Worm (Caenorhabditis elegans) whole organism, late embryonic: Measurements from ENCODE around the gene ugt-12.

Source experiments
- Y22D7AL.16 ChIP-seq: sonication (generic microtip); optimal IDR thresholded peaks from 2 replicates; lab custom pipeline; 2016; ENCODE audit warnings: missing genetic modification characterization, missing compliant biosample characterization
- ahr-1 ChIP-seq: sonication (generic microtip); optimal IDR thresholded peaks from 2 replicates; lab custom pipeline; 2016; ENCODE audit warnings: missing genetic modification characterization, missing compliant biosample characterization
- ceh-19 ChIP-seq: fragments of 200-800 bp; sonication (Bioruptor generic); optimal IDR thresholded peaks from 2 replicates; lab custom pipeline; 2018; ENCODE audit warnings: mild to moderate bottlenecking, missing genetic modification characterization, missing compliant biosample characterization
- dmd-4 ChIP-seq: sonication (generic microtip); optimal IDR thresholded peaks from 2 replicates; lab custom pipeline; 2016; ENCODE audit warnings: borderline replicate concordance, missing genetic modification characterization, missing compliant biosample characterization
- elt-2 ChIP-seq: sonication (generic microtip); optimal IDR thresholded peaks from 2 replicates; lab custom pipeline; 2016; ENCODE audit warnings: missing genetic modification reagents, missing genetic modification characterization, missing compliant biosample characterization
- fkh-10 ChIP-seq: fragments of 150-350 bp; optimal IDR thresholded peaks from 2 replicates; lab custom pipeline; 2014; ENCODE audit warnings: missing biosample characterization, missing genetic modification reagents, missing genetic modification characterization
- nhr-11 ChIP-seq: fragments of 150-350 bp; optimal IDR thresholded peaks from 2 replicates; lab custom pipeline; 2014; ENCODE audit warnings: missing biosample characterization, missing genetic modification characterization
- pqm-1 ChIP-seq: sonication (generic microtip); optimal IDR thresholded peaks from 2 replicates; lab custom pipeline; 2016; ENCODE audit warnings: missing genetic modification characterization, missing compliant biosample characterization
- ref-2 ChIP-seq: sonication (generic microtip); optimal IDR thresholded peaks from 2 replicates; lab custom pipeline; 2016; ENCODE audit warnings: missing genetic modification characterization, missing compliant biosample characterization
- tbx-2 ChIP-seq: sonication (generic microtip); optimal IDR thresholded peaks from 2 replicates; lab custom pipeline; 2016; ENCODE audit warnings: missing genetic modification characterization, missing compliant biosample characterization

ce11 chrV:4912313-4912712, 22.9 kb upstream of the ugt-12 start, which contains the start of gene H23N18.5:
- TF ChIP-seq fkh-10 (GFP tag; lab: Kevin White, UChicago) (no peak), ref-2 (tag; lab: Kevin White, UChicago) (no peak), elt-2 (tag; lab: Kevin White, UChicago) (no peak), dmd-4 (tag; lab: Kevin White, UChicago) (no peak), pqm-1 (no peak), tbx-2 (tag; lab: Kevin White, UChicago) (no peak), nhr-11 (tag; lab: Kevin White, UChicago) (no peak), Y22D7AL.16 (tag; lab: Kevin White, UChicago) (no peak), ceh-19 (GFP tag; lab: Kevin White, UChicago) (no peak), ahr-1 (no peak)
